Fruit fly (Drosophila melanogaster) S2 (cell line): ENCODE data around the gene nudC.

Experiments
- CG8478 ChIP-seq: fragments of >200 bp; optimal IDR thresholded peaks from 2 replicates; lab custom pipeline; 2018
- CTCF ChIP-seq, 2 experiments: fragments of >200 bp; optimal IDR thresholded peaks; 2 replicates each; lab custom pipeline; 2018

nudC gene

dm6 chr3L:16854387-16855033 lies 49.7 kb downstream of the nudC start:
- no peak for TF ChIP-seq CG8478 (lab: Kevin White, UChicago)
- TF ChIP-seq CTCF (optimal IDR thresholded peaks at IDR 0.05; lab: Kevin White, UChicago): no peak

dm6 chr3L:16855287-16855686 lies 50.5 kb downstream of the nudC start:
- TF ChIP-seq CTCF (optimal IDR thresholded peaks at IDR 0.05; lab: Kevin White, UChicago): no peak

dm6 chr3L:16858780-16859179 lies 54.0 kb downstream of the nudC start, which contains the start of gene sinah:
TSS of gene sinah (plus strand) at chr3L:16859080.
- TF ChIP-seq CTCF (optimal IDR thresholded peaks at IDR 0.05; lab: Kevin White, UChicago) (no peak), CG8478 (lab: Kevin White, UChicago) (no peak)

- TF ChIP-seq CG8478 (lab: Kevin White, UChicago) (no peak), CTCF (optimal IDR thresholded peaks at IDR 0.05; lab: Kevin White, UChicago) (no peak)
These were observed 55.5 kb downstream of the nudC start, which contains the start of gene CG13029 for dm6 chr3L:16860322-16860721. TSS of gene CG13029 (plus strand) at chr3L:16860622.

dm6 chr3L:16860879-16861278 lies 56.1 kb downstream of the nudC start:
- TF ChIP-seq CG8478 (lab: Kevin White, UChicago) (no peak), CTCF (optimal IDR thresholded peaks at IDR 0.05; lab: Kevin White, UChicago) (peak in 1 of 2 experiments; percentile 2)

dm6 chr3L:16862284-16862683 lies 57.5 kb downstream of the nudC start, which contains the start of gene Rh4:
TSS of gene Rh4 (minus strand) at chr3L:16862517.
- TF ChIP-seq CG8478 (lab: Kevin White, UChicago): no peak
- TF ChIP-seq CTCF (optimal IDR thresholded peaks at IDR 0.05; lab: Kevin White, UChicago): no peak

dm6 chr3L:16862958-16863357 lies 58.2 kb downstream of the nudC start, which contains the start of gene CG9951:
TSS of gene CG9951 (plus strand) at chr3L:16863164.
- TF ChIP-seq CG8478 (lab: Kevin White, UChicago) (no peak), CTCF (optimal IDR thresholded peaks at IDR 0.05; lab: Kevin White, UChicago) (no peak)

- TF ChIP-seq CG8478 (lab: Kevin White, UChicago) (no peak), CTCF (optimal IDR thresholded peaks at IDR 0.05; lab: Kevin White, UChicago) (no peak)
These were observed 60.5 kb downstream of the nudC start, which contains the start of gene Lmpt for dm6 chr3L:16865123-16865831. TSS of gene Lmpt (plus strand) at chr3L:16865295.

- TF ChIP-seq CTCF (optimal IDR thresholded peaks at IDR 0.05; lab: Kevin White, UChicago) (no peak), CG8478 (lab: Kevin White, UChicago) (no peak)
These were observed 61.0 kb downstream of the nudC start for dm6 chr3L:16865832-16866163.

dm6 chr3L:16867190-16867589 lies 62.4 kb downstream of the nudC start:
- TF ChIP-seq CG8478 (lab: Kevin White, UChicago) (no peak), CTCF (optimal IDR thresholded peaks at IDR 0.05; lab: Kevin White, UChicago) (no peak)
